Worm (Caenorhabditis elegans): ENCODE measurements around the gene ncx-10.

DNA sequence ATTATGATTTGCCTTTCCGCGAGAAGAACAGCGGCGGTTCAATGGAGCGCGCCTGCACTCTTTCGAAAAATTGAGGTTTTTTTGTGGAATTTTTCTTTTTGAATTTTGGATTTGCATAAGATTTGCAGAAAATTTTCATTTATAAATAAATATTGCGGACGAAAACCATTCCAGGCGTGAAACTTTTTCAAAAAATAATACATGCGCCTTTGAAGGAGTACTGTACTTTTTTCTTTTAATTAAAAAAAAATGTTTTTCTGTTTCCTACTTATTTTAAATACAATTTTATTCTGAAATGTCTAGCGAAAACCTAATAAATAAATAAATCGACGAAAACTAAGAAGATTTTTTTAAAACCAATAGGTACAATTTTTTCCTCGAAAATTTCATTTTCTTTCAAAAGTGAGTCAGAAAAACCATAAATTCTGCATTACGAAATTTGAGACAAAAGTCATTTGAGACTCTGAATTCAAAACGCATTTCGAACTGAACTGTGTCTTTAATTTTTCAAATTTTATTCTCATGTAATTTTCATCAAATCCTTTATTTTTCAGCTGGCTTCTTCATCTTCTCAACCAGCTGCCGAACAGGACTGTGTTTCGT is 48.2 kb upstream of the ncx-10 start, which contains the start of gene F26D11.1:
- no peak for TF ChIP-seq snpc-4 (tag; optimal IDR thresholded peaks at IDR 0.05)
- no peak for TF ChIP-seq elt-3 (tag; optimal IDR thresholded peaks at IDR 0.05)
- no peak for TF ChIP-seq unc-62 (GFP tag; optimal IDR thresholded peaks at IDR 0.05)
- TF ChIP-seq ham-2 (GFP tag; optimal IDR thresholded peaks at IDR 0.05) = no peak
- TF ChIP-seq mab-5 (tag; optimal IDR thresholded peaks at IDR 0.05) = no peak
- TF ChIP-seq unc-39 (tag; optimal IDR thresholded peaks at IDR 0.05) = no peak
- no peak for TF ChIP-seq nhr-12 (tag; optimal IDR thresholded peaks at IDR 0.05)
- TF ChIP-seq mep-1 (tag; optimal IDR thresholded peaks at IDR 0.05) = no peak
- no peak for TF ChIP-seq pha-4 (tag; optimal IDR thresholded peaks at IDR 0.05)
- no peak for TF ChIP-seq nhr-28 (tag; optimal IDR thresholded peaks at IDR 0.05)
- no peak for TF ChIP-seq elt-1 (tag; optimal IDR thresholded peaks at IDR 0.05; ENCODE audit: borderline replicate concordance, insufficient read depth)
